Fruit fly (Drosophila melanogaster) whole organism, embryonic: ENCODE measurements around the gene aralar1.

Experiments used
- Ada2b ChIP-seq: fragments of 200-800 bp; sonication (Bioruptor generic); IDR thresholded peaks from 2 replicates; pipeline ENCODE4 v1.3.6; 2022; ENCODE audit warnings: missing biosample characterization, missing genetic modification characterization
- CG12071 ChIP-seq: fragments of 200-800 bp; sonication (Bioruptor generic); optimal IDR thresholded peaks from 3 replicates; lab custom pipeline; 2018; ENCODE audit warnings: missing biosample characterization, mild to moderate bottlenecking, missing genetic modification characterization
- CG14441 ChIP-seq: fragments of 200-800 bp; sonication (Bioruptor generic); IDR thresholded peaks from 2 replicates; pipeline ENCODE4 v1.3.6; 2022; ENCODE audit warnings: missing biosample characterization, missing genetic modification characterization
- CG15011 ChIP-seq: fragments of 200-800 bp; sonication (Bioruptor generic); optimal IDR thresholded peaks from 3 replicates; lab custom pipeline; 2018; ENCODE audit warnings: missing biosample characterization, mild to moderate bottlenecking, missing genetic modification characterization
- CG1603 ChIP-seq: fragments of 200-800 bp; sonication (Bioruptor generic); optimal IDR thresholded peaks from 2 replicates; lab custom pipeline; 2019; ENCODE audit warnings: missing biosample characterization, mild to moderate bottlenecking, missing genetic modification characterization, moderate library complexity
- CG2202 ChIP-seq: fragments of 200-800 bp; sonication (Bioruptor generic); optimal IDR thresholded peaks from 2 replicates; lab custom pipeline; 2018; ENCODE audit warnings: missing biosample characterization, mild to moderate bottlenecking, missing genetic modification characterization
- CG30403 ChIP-seq: fragments of 200-800 bp; sonication (Bioruptor generic); optimal IDR thresholded peaks from 3 replicates; lab custom pipeline; 2016; ENCODE audit warnings: missing biosample characterization, missing genetic modification characterization
- CG31441 ChIP-seq: fragments of 200-800 bp; sonication (Bioruptor generic); IDR thresholded peaks from 2 replicates; pipeline ENCODE4 v1.3.6; 2022; ENCODE audit warnings: missing biosample characterization, missing genetic modification characterization
- CG32767 ChIP-seq: fragments of 200-800 bp; sonication (Bioruptor generic); IDR thresholded peaks from 2 replicates; pipeline ENCODE4 v1.3.6; 2022; ENCODE audit warnings: missing biosample characterization, missing genetic modification characterization
- CG5180 ChIP-seq: fragments of 200-800 bp; sonication (Bioruptor generic); optimal IDR thresholded peaks from 3 replicates; lab custom pipeline; 2017; ENCODE audit warnings: missing biosample characterization, missing genetic modification characterization, mild to moderate bottlenecking, moderate library complexity, missing genetic modification reagents
- CG5953 ChIP-seq: fragments of 200-800 bp; sonication (Bioruptor generic); IDR thresholded peaks from 2 replicates; pipeline ENCODE4 v1.3.6; 2022; ENCODE audit warnings: missing biosample characterization, missing genetic modification characterization
- CG7271 ChIP-seq: fragments of 200-800 bp; sonication (Bioruptor generic); optimal IDR thresholded peaks from 2 replicates; lab custom pipeline; 2018; ENCODE audit warnings: missing biosample characterization, mild to moderate bottlenecking, missing genetic modification characterization, moderate library complexity
- CG7928 ChIP-seq: fragments of 200-800 bp; sonication (Bioruptor generic); optimal IDR thresholded peaks from 2 replicates; lab custom pipeline; 2017; ENCODE audit warnings: missing biosample characterization, mild to moderate bottlenecking, missing genetic modification characterization
- Chrac-16 ChIP-seq: fragments of 200-800 bp; sonication (Bioruptor generic); optimal IDR thresholded peaks from 3 replicates; lab custom pipeline; 2016; ENCODE audit warnings: missing biosample characterization, missing genetic modification characterization
- D19A ChIP-seq: fragments of 200-800 bp; optimal IDR thresholded peaks from 3 replicates; lab custom pipeline; 2019; ENCODE audit warnings: missing biosample characterization, mild to moderate bottlenecking, missing genetic modification characterization, moderate library complexity
- Dfd ChIP-seq, 2 experiments: fragments of >200 bp; optimal IDR thresholded peaks; 2 replicates each; lab custom pipeline; 2017; ENCODE audit warnings: missing biosample characterization in 2 of 2, missing genetic modification characterization in 2 of 2
- Dref ChIP-seq: fragments of 200-800 bp; sonication (Bioruptor generic); IDR thresholded peaks from 2 replicates; pipeline ENCODE4 v1.3.6; 2022; ENCODE audit warnings: missing biosample characterization, missing genetic modification characterization
- ERR ChIP-seq: fragments of 200-800 bp; sonication (Bioruptor generic); optimal IDR thresholded peaks from 2 replicates; lab custom pipeline; 2016; ENCODE audit warnings: missing biosample characterization, missing genetic modification characterization
- Gsc ChIP-seq: fragments of 200-800 bp; sonication (Bioruptor generic); IDR thresholded peaks from 2 replicates; pipeline ENCODE4 v1.3.6; 2022; ENCODE audit warnings: missing biosample characterization, missing genetic modification characterization
- Hr51 ChIP-seq, 2 experiments: fragments of 200-800 bp; sonication (Bioruptor generic); optimal IDR thresholded peaks; 2 replicates in 1 of 2; 3 replicates in 1 of 2; lab custom pipeline; 2016 to 2018; ENCODE audit warnings: missing biosample characterization in 2 of 2, missing genetic modification characterization in 2 of 2, mild to moderate bottlenecking in 1 of 2, moderate library complexity in 1 of 2
- Oli ChIP-seq: fragments of 200-800 bp; sonication (Bioruptor generic); optimal IDR thresholded peaks from 2 replicates; lab custom pipeline; 2018; ENCODE audit warnings: missing biosample characterization, mild to moderate bottlenecking, missing genetic modification characterization, moderate library complexity
- Sry-β ChIP-seq: fragments of 200-800 bp; sonication (Bioruptor generic); optimal IDR thresholded peaks from 2 replicates; lab custom pipeline; 2018; ENCODE audit warnings: missing biosample characterization, mild to moderate bottlenecking, missing genetic modification characterization, moderate library complexity
- Xbp1 ChIP-seq: fragments of 200-800 bp; sonication (Bioruptor generic); optimal IDR thresholded peaks from 3 replicates; lab custom pipeline; 2016; ENCODE audit warnings: missing biosample characterization, mild to moderate bottlenecking, missing genetic modification characterization
- ac ChIP-seq: fragments of 200-800 bp; sonication (Bioruptor generic); optimal IDR thresholded peaks from 3 replicates; lab custom pipeline; 2017; ENCODE audit warnings: missing biosample characterization, mild to moderate bottlenecking, missing genetic modification characterization
- ato ChIP-seq: fragments of 200-800 bp; sonication (Bioruptor generic); IDR thresholded peaks from 2 replicates; pipeline ENCODE4 v1.3.6; 2022; ENCODE audit warnings: missing biosample characterization, missing genetic modification characterization; ENCODE audit not compliant: partially characterized antibody
- disco-r ChIP-seq: fragments of 200-800 bp; sonication (Bioruptor generic); optimal IDR thresholded peaks from 2 replicates; lab custom pipeline; 2016; ENCODE audit warnings: missing biosample characterization, missing genetic modification characterization
- dysf ChIP-seq: fragments of 200-800 bp; sonication (Bioruptor generic); IDR thresholded peaks from 3 replicates; pipeline ENCODE4 v1.3.6; 2022; ENCODE audit warnings: missing biosample characterization, missing genetic modification characterization
- gsb-n ChIP-seq: fragments of 200-800 bp; sonication (Bioruptor generic); optimal IDR thresholded peaks from 3 replicates; lab custom pipeline; 2018; ENCODE audit warnings: missing biosample characterization, mild to moderate bottlenecking, missing genetic modification characterization
- her ChIP-seq: fragments of 200-800 bp; sonication (Bioruptor generic); optimal IDR thresholded peaks from 2 replicates; lab custom pipeline; 2016; ENCODE audit warnings: missing biosample characterization, missing genetic modification characterization
- hkb ChIP-seq, 2 experiments: fragments of 200-800 bp in 1 of 2; fragments of >200 bp in 1 of 2; sonication (Bioruptor generic) in 1 of 2; IDR thresholded peaks in 1 of 2; optimal IDR thresholded peaks in 1 of 2; 2 replicates each; pipeline versions ENCODE4 v1.3.6 to Lab custom; 2017 to 2022; ENCODE audit warnings: missing biosample characterization in 1 of 2, missing genetic modification characterization in 1 of 2
- knrl ChIP-seq: fragments of 200-800 bp; sonication (Bioruptor generic); IDR thresholded peaks from 3 replicates; pipeline ENCODE4 v1.3.6; 2022; ENCODE audit warnings: missing biosample characterization, missing genetic modification characterization; ENCODE audit not compliant: partially characterized antibody
- lilli ChIP-seq: fragments of 200-800 bp; sonication (Bioruptor generic); optimal IDR thresholded peaks from 3 replicates; lab custom pipeline; 2016; ENCODE audit warnings: missing biosample characterization, missing genetic modification characterization
- lola ChIP-seq, 3 experiments: fragments of >200 bp in 2 of 3; fragments of 200-800 bp in 1 of 3; sonication (Bioruptor generic) in 1 of 3; optimal IDR thresholded peaks; 2 replicates each; lab custom pipeline; 2017 to 2019; ENCODE audit warnings: missing biosample characterization in 3 of 3, missing genetic modification characterization in 3 of 3, mild to moderate bottlenecking in 1 of 3, moderate library complexity in 1 of 3
- nerfin-1 ChIP-seq: fragments of 200-800 bp; sonication (Bioruptor generic); optimal IDR thresholded peaks from 3 replicates; lab custom pipeline; 2019; ENCODE audit warnings: missing biosample characterization, mild to moderate bottlenecking, missing genetic modification characterization, moderate library complexity
- pan ChIP-seq, 4 experiments: fragments of >200 bp in 3 of 4; fragments of 200-800 bp in 1 of 4; sonication (Bioruptor generic) in 1 of 4; optimal IDR thresholded peaks in 3 of 4; IDR thresholded peaks in 1 of 4; 2 replicates each; pipeline versions ENCODE4 v1.3.6 to Lab custom; 2017 to 2022; ENCODE audit warnings: missing biosample characterization in 2 of 4, missing genetic modification characterization in 2 of 4, mixed read lengths in 1 of 4
- pb ChIP-seq: fragments of 200-800 bp; sonication (Bioruptor generic); optimal IDR thresholded peaks from 3 replicates; lab custom pipeline; 2016; ENCODE audit warnings: missing biosample characterization, missing genetic modification characterization
- peb ChIP-seq: fragments of 200-800 bp; sonication (Bioruptor generic); IDR thresholded peaks from 2 replicates; pipeline ENCODE4 v1.3.6; 2022; ENCODE audit warnings: missing biosample characterization, missing genetic modification characterization
- rib ChIP-seq: fragments of 200-800 bp; sonication (Bioruptor generic); IDR thresholded peaks from 2 replicates; pipeline ENCODE4 v1.3.6; 2022; ENCODE audit warnings: missing biosample characterization, missing genetic modification characterization
- salm ChIP-seq: fragments of 200-800 bp; sonication (Bioruptor generic); optimal IDR thresholded peaks from 2 replicates; lab custom pipeline; 2018; ENCODE audit warnings: missing biosample characterization, mild to moderate bottlenecking, missing genetic modification characterization
- sisA ChIP-seq: fragments of 200-800 bp; sonication (Bioruptor generic); IDR thresholded peaks from 2 replicates; pipeline ENCODE4 v1.3.6; 2022; ENCODE audit warnings: missing biosample characterization, missing genetic modification characterization
- sr ChIP-seq: fragments of 200-800 bp; sonication (Bioruptor generic); IDR thresholded peaks from 3 replicates; pipeline ENCODE4 v1.3.6; 2022; ENCODE audit warnings: missing biosample characterization, missing genetic modification characterization
- sug ChIP-seq: fragments of 200-800 bp; optimal IDR thresholded peaks from 2 replicates; lab custom pipeline; 2019; ENCODE audit warnings: missing biosample characterization, mild to moderate bottlenecking, missing genetic modification characterization, moderate library complexity
- tin ChIP-seq: fragments of 200-800 bp; sonication (Bioruptor generic); optimal IDR thresholded peaks from 3 replicates; lab custom pipeline; 2016; ENCODE audit warnings: missing biosample characterization, missing genetic modification characterization
- tio ChIP-seq: fragments of 200-800 bp; sonication (Bioruptor generic); optimal IDR thresholded peaks from 2 replicates; lab custom pipeline; 2017; ENCODE audit warnings: missing biosample characterization, missing genetic modification characterization, inconsistent platforms
- trem ChIP-seq: fragments of 200-800 bp; optimal IDR thresholded peaks from 3 replicates; lab custom pipeline; 2019; ENCODE audit warnings: missing biosample characterization, mild to moderate bottlenecking, missing genetic modification characterization, moderate library complexity
- twi ChIP-seq: fragments of 200-800 bp; optimal IDR thresholded peaks from 2 replicates; lab custom pipeline; 2019; ENCODE audit warnings: missing biosample characterization, mild to moderate bottlenecking, missing genetic modification characterization, moderate library complexity
- unpg ChIP-seq: fragments of 200-800 bp; sonication (Bioruptor generic); optimal IDR thresholded peaks from 3 replicates; lab custom pipeline; 2018; ENCODE audit warnings: missing biosample characterization, mild to moderate bottlenecking, missing genetic modification characterization, moderate library complexity
- vnd ChIP-seq: fragments of 200-800 bp; sonication (Bioruptor generic); IDR thresholded peaks from 3 replicates; pipeline ENCODE4 v1.3.6; 2022; ENCODE audit warnings: missing biosample characterization, missing genetic modification characterization; ENCODE audit not compliant: partially characterized antibody

The aralar1 gene

DNA sequence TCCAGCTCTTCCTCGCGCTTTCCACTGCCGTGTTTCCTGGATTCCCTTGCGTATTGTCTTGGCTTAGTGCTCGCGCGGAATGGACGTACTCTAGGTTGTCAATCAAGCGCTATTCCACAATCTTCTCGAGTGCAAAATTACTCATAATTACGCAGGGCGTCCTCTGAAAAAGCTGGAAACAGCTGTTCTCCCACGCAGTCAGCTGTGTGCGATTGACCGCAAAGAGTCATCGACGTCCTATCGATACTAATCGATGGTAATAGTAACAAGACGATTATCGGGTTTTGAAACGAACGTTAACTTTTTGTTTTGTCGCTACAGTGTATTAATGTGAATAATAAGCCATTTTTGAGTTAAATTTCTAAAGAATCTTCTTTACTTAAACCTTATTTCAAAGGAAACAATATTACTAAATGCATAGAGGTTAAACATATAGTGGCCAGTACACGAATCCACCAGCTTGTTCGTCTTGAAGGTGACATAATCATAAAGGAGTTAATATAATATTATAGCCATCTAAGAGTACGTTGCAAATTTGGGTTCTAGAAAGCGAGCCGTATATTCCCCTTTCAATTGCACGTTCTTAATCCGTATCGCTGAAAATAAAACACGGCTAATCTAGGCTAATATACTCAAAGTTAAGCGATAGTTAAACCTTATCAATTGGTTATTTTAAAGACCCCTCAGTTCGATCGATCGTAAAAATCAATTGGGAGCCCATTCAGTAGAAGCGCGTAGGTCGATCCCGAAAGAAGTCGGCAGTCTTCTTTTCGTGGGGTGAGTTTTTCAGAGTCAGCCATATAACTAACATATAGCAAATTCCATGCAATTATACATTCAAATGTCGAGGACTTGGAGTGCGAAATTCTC is 3.6 kb upstream of the aralar1 start, which contains the start of the genes CG2224 and CDase (continued):
- no peak for TF ChIP-seq rib (GFP tag; lab: Robert Waterston, UW)
- TF ChIP-seq CG12071 (GFP tag; lab: Kevin White, UChicago), result no peak
- TF ChIP-seq salm (tag; lab: Kevin White, UChicago), result no peak
- TF ChIP-seq CG2202 (tag; lab: Kevin White, UChicago), result no peak
- TF ChIP-seq lola (GFP tag; optimal IDR thresholded peaks at IDR 0.05; lab: Kevin White, UChicago), result no peak
- TF ChIP-seq twi (tag; lab: Kevin White, UChicago), result no peak
- TF ChIP-seq CG7928 (GFP tag; lab: Kevin White, UChicago), result no peak
- no peak for TF ChIP-seq disco-r (GFP tag; lab: Kevin White, UChicago)
- TF ChIP-seq D19A (tag; lab: Kevin White, UChicago), result no peak
- no peak for TF ChIP-seq unpg
- peak; percentile 57 for TF ChIP-seq CG1603 (tag; lab: Kevin White, UChicago)
- TF ChIP-seq Sry-β (GFP tag; lab: Kevin White, UChicago), result no peak
- TF ChIP-seq CG15011 (GFP tag; lab: Kevin White, UChicago), result no peak
- peak; percentile 97 for TF ChIP-seq Dref
- no peak for TF ChIP-seq CG5180 (GFP tag; lab: Kevin White, UChicago)
- no peak for TF ChIP-seq tio (GFP tag; lab: Kevin White, UChicago)
- no peak for TF ChIP-seq sisA (GFP tag; lab: Robert Waterston, UW)
- no peak for TF ChIP-seq Ada2b (GFP tag; lab: Robert Waterston, UW)
- no peak for TF ChIP-seq CG7271
- no peak for TF ChIP-seq Dfd (GFP tag; optimal IDR thresholded peaks at IDR 0.05; lab: Kevin White, UChicago)
- peak; percentile 90 for TF ChIP-seq sug
- peak; percentile 77; the same call in 2 of the 3 replicates for TF ChIP-seq sr
- no peak for TF ChIP-seq CG32767 (GFP tag; lab: Robert Waterston, UW)
- no peak for TF ChIP-seq nerfin-1 (tag; lab: Kevin White, UChicago)
- no peak for TF ChIP-seq ac (GFP tag; lab: Kevin White, UChicago)
- peak; percentile 86 for TF ChIP-seq vnd
- no peak for TF ChIP-seq gsb-n
- peak; percentile 77 for TF ChIP-seq knrl (GFP tag; lab: Robert Waterston, UW)
- TF ChIP-seq CG5953, result no peak
- TF ChIP-seq CG31441 (GFP tag; lab: Robert Waterston, UW), result no peak
- no peak for TF ChIP-seq Xbp1 (GFP tag; lab: Kevin White, UChicago)
- no peak for TF ChIP-seq pan (optimal IDR thresholded peaks at IDR 0.05; lab: Kevin White, UChicago)
- TF ChIP-seq pan (GFP tag; optimal IDR thresholded peaks at IDR 0.05 in 1 of 2, IDR thresholded peaks at IDR 0.05 in 1 of 2), result no peak
- TF ChIP-seq Gsc (GFP tag; lab: Robert Waterston, UW), result no peak
- no peak for TF ChIP-seq Chrac-16 (GFP tag; lab: Kevin White, UChicago)
- TF ChIP-seq CG30403 (GFP tag; lab: Kevin White, UChicago), result no peak
- peak; percentile 98 for TF ChIP-seq her (GFP tag; lab: Kevin White, UChicago)
- TF ChIP-seq peb (GFP tag; lab: Robert Waterston, UW), result no peak
- TF ChIP-seq Hr51 (GFP tag; optimal IDR thresholded peaks at IDR 0.05; lab: Kevin White, UChicago), result no peak
- TF ChIP-seq Oli (tag; lab: Kevin White, UChicago), result no peak
- TF ChIP-seq ato, result peak; percentile 95
- TF ChIP-seq hkb (optimal IDR thresholded peaks at IDR 0.05; lab: Kevin White, UChicago), result no peak
- no peak for TF ChIP-seq hkb (GFP tag; IDR thresholded peaks at IDR 0.05; lab: Robert Waterston, UW)
- TF ChIP-seq CG14441 (GFP tag; lab: Robert Waterston, UW), result no peak
- no peak for TF ChIP-seq dysf (GFP tag; lab: Robert Waterston, UW)
- TF ChIP-seq ERR (GFP tag; lab: Kevin White, UChicago), result no peak
- no peak for TF ChIP-seq tin
- no peak for TF ChIP-seq pb (GFP tag; lab: Kevin White, UChicago)
- no peak for TF ChIP-seq trem (tag; lab: Kevin White, UChicago)
- TF ChIP-seq lilli (GFP tag; lab: Kevin White, UChicago), result no peak
